Worm (Caenorhabditis elegans): ENCODE data around the gene nhr-105.

DNA sequence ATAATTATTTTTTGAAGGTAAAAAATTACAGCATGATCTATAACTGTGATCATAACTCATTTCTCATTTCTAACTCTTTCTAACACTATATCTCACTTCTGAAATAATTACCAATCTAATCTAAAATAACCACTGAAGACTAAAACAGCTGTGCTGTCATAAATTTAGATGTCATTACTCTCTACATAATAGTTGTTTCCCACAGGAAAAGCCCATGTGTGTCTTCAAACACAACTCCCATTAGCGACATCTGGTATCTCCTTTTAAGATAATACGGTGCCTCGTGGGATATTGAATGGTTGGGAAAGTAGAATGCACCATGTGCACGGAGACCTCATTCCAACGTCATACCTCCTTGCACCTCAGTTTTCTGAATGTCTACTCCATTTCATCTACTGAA, 15.1 kb downstream of the nhr-105 start, which contains the start of gene Y43B11AL.1:
- TF ChIP-seq unc-62 (GFP tag; optimal IDR thresholded peaks at IDR 0.05) (no peak), nhr-11 (tag; optimal IDR thresholded peaks at IDR 0.05) (no peak), tbx-2 (tag; optimal IDR thresholded peaks at IDR 0.05) (no peak), unc-130 (tag; optimal IDR thresholded peaks at IDR 0.05) (no peak), ztf-11 (tag; optimal IDR thresholded peaks at IDR 0.05) (no peak), pqm-1 (tag; optimal IDR thresholded peaks at IDR 0.05) (no peak), lin-15B (tag; optimal IDR thresholded peaks at IDR 0.05) (no peak), ceh-82 (tag; optimal IDR thresholded peaks at IDR 0.05) (no peak), rnt-1 (tag; optimal IDR thresholded peaks at IDR 0.05) (no peak), mep-1 (tag; optimal IDR thresholded peaks at IDR 0.05) (no peak), mdl-1 (tag; optimal IDR thresholded peaks at IDR 0.05) (no peak), sptf-1 (tag; optimal IDR thresholded peaks at IDR 0.05) (no peak), nhr-19 (GFP tag; conservative IDR thresholded peaks at IDR 0.05) (no peak), unc-86 (tag; optimal IDR thresholded peaks at IDR 0.05) (no peak)
